Fruit fly (Drosophila melanogaster) whole organism: ENCODE results near the gene Tk.

ENCODE experiments used
- CG8478 ChIP-seq: fragments of >200 bp; optimal IDR thresholded peaks from 2 replicates; lab custom pipeline; 2018; ENCODE audit warnings: inconsistent platforms
- Dll ChIP-seq: fragments of >200 bp; optimal IDR thresholded peaks from 2 replicates; lab custom pipeline; 2017
- EcR ChIP-seq, 2 experiments: fragments of >200 bp; optimal IDR thresholded peaks; 2 replicates each; lab custom pipeline; 2017; ENCODE audit warnings: missing biosample characterization in 2 of 2, missing genetic modification characterization in 2 of 2, missing genetic modification reagents in 2 of 2
- pan ChIP-seq: fragments of >200 bp; optimal IDR thresholded peaks from 2 replicates; lab custom pipeline; 2017
- psq ChIP-seq: fragments of >200 bp; optimal IDR thresholded peaks from 2 replicates; lab custom pipeline; 2017
- usp ChIP-seq: fragments of >200 bp; optimal IDR thresholded peaks from 2 replicates; lab custom pipeline; 2017; ENCODE audit warnings: missing biosample characterization, missing genetic modification characterization, mixed read lengths

Gene Tk

DNA sequence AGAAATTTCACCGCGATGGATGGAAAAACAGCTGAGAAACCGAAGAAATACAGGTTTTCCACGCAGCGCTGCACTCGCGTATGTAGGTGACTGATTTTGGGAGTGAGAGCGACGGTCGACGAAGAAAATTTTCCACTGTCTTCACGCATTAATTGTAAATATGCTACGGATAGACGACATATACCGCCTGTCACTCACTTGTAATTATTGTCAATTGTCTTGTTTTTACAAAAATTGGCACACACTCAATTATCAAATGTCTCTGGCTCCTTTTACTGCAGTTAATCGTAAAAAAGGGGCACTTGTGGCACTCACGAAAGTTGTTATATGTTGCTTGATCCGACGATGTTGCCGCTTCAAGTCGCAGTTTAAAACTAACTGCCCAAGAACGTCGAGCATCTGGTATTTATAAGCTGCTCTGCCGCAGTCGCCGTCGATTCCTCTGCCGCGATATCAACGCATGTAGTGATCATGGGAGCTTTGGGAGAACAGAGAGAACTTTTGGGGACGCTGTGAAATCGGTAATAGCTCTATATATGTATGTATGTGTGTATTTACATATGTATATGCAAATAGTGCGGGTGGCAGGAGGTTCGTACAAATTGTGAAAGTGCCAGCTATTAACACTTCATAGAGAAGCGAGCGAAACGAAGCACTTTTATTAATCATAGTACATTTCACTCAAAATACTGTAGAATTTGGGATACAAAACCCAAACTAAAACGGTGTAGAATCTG lies 12.2 kb downstream of the Tk start, which contains the start of gene mfas:
Gene mfas (minus strand): TSS at position 382 of the 737 bp plus-strand sequence.
- no peak for TF ChIP-seq CG8478
- no peak for TF ChIP-seq EcR (GFP tag; optimal IDR thresholded peaks at IDR 0.05; lab: Kevin White, UChicago)
- TF ChIP-seq Dll (lab: Kevin White, UChicago), result no peak
- TF ChIP-seq pan (lab: Kevin White, UChicago), result no peak
- no peak for TF ChIP-seq psq (lab: Kevin White, UChicago)
- TF ChIP-seq usp (GFP tag; lab: Kevin White, UChicago), result no peak

DNA sequence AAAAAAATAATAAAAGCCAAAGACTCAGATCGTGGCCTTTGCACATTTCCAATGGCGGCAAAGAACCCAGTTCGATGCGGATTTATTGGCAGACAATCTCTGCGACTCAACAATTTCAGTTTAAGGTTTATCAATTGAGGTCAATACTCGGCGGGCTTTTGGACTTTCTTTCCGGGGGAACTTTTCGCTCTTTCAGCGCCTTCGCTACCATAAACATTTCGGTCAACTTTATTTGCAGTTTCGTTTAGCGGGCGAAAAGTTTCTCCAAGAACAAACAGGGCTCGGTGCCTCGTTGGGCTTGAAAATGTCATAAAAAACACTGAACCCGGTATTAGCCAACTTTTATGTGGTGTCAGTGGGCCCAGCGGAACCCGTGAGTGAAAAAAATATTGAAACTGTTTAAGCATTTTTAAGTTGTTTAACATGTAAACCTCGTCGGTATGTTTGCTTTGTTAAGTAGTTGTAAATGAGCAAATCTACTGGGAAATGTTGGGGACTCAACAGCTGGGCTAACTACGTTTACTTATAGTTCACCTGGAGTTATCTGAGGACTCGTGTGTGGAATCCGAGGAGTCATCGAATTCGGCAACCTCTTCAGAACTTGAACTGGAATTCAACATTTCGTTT lies 13.6 kb downstream of the Tk start:
- TF ChIP-seq pan (lab: Kevin White, UChicago) (no peak), Dll (lab: Kevin White, UChicago) (no peak), psq (lab: Kevin White, UChicago) (no peak), CG8478 (no peak), EcR (GFP tag; optimal IDR thresholded peaks at IDR 0.05; lab: Kevin White, UChicago) (no peak), usp (GFP tag; lab: Kevin White, UChicago) (no peak)

DNA sequence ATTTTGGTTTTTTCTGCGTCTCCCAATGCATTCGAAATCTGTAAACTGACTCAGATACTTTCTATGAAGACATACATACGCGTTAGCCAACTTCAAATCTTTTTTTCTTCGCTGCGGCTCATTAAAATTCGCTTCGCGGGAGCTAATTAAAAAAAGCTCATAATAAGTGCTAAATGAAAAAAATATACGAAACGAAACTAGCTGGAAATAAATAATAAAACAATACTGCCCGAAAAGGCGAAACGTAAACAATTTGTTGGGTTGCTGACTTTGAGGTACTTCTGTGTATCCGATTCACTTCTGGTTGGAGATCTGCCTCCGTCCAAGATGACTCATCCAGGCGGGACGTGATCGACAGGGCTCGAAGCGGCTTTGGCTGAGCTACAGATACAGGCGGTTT lies 15.3 kb downstream of the Tk start:
- TF ChIP-seq pan (lab: Kevin White, UChicago) (no peak), EcR (GFP tag; optimal IDR thresholded peaks at IDR 0.05; lab: Kevin White, UChicago) (no peak), psq (lab: Kevin White, UChicago) (no peak), CG8478 (no peak), usp (GFP tag; lab: Kevin White, UChicago) (no peak), Dll (lab: Kevin White, UChicago) (no peak)

DNA sequence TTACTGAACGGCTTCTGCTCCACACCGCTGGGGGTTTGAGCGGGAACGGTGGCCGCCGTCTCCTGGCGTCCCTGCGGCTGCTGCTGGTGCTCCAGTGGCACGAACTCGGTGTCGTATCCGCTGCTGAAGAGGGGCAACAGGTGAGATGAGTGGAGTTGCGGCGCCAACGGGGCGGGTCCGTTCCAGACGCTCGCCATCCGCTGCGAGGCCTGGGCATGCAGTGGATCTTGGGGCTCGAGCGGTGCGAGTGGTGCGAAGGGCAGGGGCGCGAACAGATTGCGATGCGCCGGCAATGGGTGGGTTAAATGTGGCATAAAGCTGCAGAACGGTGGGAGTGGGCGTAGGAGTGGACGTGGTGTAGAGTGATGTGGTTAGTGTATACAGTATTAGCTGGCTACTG lies 16.1 kb downstream of the Tk start:
- TF ChIP-seq pan (lab: Kevin White, UChicago), result no peak
- no peak for TF ChIP-seq usp (GFP tag; lab: Kevin White, UChicago)
- TF ChIP-seq EcR (GFP tag; optimal IDR thresholded peaks at IDR 0.05; lab: Kevin White, UChicago), result no peak
- TF ChIP-seq psq (lab: Kevin White, UChicago), result no peak
- TF ChIP-seq CG8478, result no peak
- TF ChIP-seq Dll (lab: Kevin White, UChicago), result no peak

DNA sequence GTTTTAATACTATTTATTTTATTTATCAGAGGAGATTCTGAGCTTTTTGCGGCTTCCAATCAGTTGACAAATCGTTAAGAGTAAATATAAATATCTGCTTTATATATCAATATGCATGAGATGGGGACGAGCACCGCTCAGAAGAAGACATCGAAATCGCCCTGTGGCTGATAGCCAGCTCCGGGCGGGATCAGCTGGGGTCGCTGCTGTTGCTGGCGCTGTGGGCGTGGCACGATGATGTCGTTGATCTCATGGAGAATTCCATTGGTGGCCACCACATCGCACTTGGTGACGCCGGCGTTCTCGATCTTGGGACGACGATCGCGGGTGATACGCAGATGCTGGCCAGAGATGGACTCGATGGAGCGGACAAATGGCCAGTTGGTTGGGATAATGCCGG lies 20.4 kb downstream of the Tk start:
- no peak for TF ChIP-seq usp (GFP tag; lab: Kevin White, UChicago)
- TF ChIP-seq Dll (lab: Kevin White, UChicago), result no peak
- no peak for TF ChIP-seq psq (lab: Kevin White, UChicago)
- TF ChIP-seq CG8478, result no peak
- no peak for TF ChIP-seq pan (lab: Kevin White, UChicago)
- no peak for TF ChIP-seq EcR (GFP tag; optimal IDR thresholded peaks at IDR 0.05; lab: Kevin White, UChicago)

DNA sequence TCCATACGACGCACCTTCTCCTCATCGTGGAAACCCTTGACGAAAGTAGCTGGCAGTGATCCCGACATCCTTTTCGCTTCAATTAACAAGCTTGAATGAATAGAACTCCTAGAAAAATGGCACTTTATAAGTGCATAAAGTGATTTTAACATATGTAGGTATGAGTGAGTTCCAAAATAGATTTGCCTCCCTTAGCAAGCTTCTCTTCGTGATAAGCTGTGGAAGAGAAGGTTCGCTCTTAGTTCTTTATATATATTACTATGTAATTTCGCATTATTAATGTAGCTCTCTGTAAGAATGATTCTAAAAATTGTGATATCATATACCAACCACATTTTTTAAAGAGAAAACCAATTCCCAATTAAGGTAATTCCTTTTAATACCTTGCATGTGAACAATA lies 20.8 kb downstream of the Tk start, which contains the start of gene CG3397:
Gene CG3397 (minus strand): TSS at position 101 of the 400 bp plus-strand sequence.
- TF ChIP-seq CG8478, result no peak
- TF ChIP-seq pan (lab: Kevin White, UChicago), result no peak
- TF ChIP-seq psq (lab: Kevin White, UChicago), result no peak
- TF ChIP-seq Dll (lab: Kevin White, UChicago), result no peak
- no peak for TF ChIP-seq EcR (GFP tag; optimal IDR thresholded peaks at IDR 0.05; lab: Kevin White, UChicago)
- TF ChIP-seq usp (GFP tag; lab: Kevin White, UChicago), result no peak

DNA sequence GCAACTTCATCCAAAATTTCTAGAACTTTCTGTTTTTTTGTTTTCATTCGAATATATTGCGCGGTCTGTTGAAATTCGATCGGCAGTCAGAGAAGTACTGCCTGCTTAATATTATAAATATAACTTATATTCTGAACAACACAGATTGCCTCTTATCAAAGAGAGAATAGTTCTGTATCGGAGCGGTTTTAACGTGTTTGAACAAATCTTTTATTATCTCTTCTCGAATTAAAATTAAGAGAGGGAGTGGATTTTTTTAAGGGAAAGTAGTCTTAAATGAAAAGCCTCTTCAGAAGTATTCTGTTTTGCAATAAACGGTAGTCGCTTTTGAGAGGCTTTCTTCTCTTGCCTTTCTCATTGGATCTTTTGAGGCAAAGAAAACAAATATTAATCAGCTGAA lies 22.7 kb downstream of the Tk start:
- no peak for TF ChIP-seq CG8478
- no peak for TF ChIP-seq pan (lab: Kevin White, UChicago)
- no peak for TF ChIP-seq psq (lab: Kevin White, UChicago)
- no peak for TF ChIP-seq usp (GFP tag; lab: Kevin White, UChicago)
- no peak for TF ChIP-seq Dll (lab: Kevin White, UChicago)
- no peak for TF ChIP-seq EcR (GFP tag; optimal IDR thresholded peaks at IDR 0.05; lab: Kevin White, UChicago)

DNA sequence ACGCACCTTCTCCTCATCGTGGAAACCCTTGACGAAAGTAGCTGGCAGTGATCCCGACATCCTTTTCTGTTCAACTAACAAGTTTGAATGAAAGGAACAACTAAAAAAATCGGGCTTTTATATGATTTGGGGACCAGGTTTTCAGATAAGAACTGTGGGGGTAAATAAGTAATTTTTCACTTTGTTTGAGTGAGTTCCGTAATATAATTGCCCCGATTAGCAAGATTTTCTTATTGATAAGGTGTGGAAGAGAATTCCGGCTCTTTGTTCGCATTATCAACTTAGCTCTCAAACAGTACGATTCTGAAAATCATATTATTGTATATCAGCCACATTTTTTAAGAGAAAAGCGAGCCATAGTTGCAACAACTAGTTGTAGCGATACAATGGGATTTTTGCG lies 23.3 kb downstream of the Tk start, which contains the start of gene CG12224:
Gene CG12224 (minus strand): TSS at position 101 of the 400 bp plus-strand sequence.
- TF ChIP-seq pan (lab: Kevin White, UChicago) (no peak), psq (lab: Kevin White, UChicago) (no peak), EcR (GFP tag; optimal IDR thresholded peaks at IDR 0.05; lab: Kevin White, UChicago) (no peak), usp (GFP tag; lab: Kevin White, UChicago) (no peak), CG8478 (no peak), Dll (lab: Kevin White, UChicago) (no peak)

DNA sequence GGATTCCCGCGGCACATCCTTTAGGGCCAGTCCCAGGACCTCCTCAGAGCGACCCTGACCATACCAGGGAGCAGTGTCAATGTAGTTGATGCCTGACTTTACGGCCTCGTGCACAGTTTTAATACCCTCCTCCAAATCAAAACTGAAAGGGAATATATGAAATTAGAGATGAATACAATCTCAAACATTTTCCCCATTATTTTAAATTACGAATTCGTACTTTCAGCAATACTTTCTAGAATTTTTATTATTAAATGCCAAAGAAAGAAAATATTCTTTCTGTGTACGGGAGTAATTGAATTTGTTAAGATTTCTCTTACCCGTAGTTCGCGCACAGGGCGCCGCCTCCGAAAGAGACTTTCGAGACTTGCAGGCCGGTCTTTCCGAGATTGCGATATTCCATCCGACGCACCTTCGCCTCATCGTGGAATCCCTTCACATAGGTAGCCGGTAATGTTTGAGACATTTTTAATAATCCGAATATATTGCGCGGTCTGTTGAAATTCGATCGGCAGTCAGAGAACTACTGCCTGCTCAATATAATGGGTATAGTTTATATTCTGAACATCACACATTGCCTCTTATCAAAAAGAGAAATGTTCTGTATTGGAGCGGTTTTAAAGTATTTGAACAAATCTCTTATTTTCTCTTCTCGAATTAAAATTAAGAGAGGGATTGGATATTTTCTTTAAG lies 25.2 kb downstream of the Tk start, which contains the start of gene CG18547:
Gene CG18547 (minus strand): TSS at position 512 of the 693 bp plus-strand sequence.
- TF ChIP-seq psq (lab: Kevin White, UChicago), result no peak
- TF ChIP-seq Dll (lab: Kevin White, UChicago), result no peak
- TF ChIP-seq pan (lab: Kevin White, UChicago), result no peak
- no peak for TF ChIP-seq usp (GFP tag; lab: Kevin White, UChicago)
- no peak for TF ChIP-seq CG8478
- TF ChIP-seq EcR (GFP tag; optimal IDR thresholded peaks at IDR 0.05; lab: Kevin White, UChicago), result no peak

DNA sequence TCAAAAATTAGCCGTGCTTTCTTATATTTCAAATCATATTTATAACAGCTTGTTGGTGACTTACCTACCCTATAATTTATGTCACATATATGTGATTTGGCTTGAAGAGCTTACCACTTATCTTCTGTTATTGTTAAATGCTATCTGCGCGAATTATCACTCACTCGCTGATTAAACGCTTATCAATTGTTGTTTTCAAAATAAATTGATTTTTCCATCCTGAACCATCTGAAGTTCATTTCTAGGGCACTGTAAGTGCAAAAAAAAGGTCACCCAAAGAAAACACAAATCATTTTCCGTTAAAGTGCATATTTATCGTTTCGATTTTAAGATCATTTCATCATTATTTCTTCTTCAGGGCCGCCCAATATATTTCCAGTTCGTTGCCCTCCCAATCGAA lies 27.0 kb downstream of the Tk start:
- TF ChIP-seq Dll (lab: Kevin White, UChicago) (no peak), EcR (GFP tag; optimal IDR thresholded peaks at IDR 0.05; lab: Kevin White, UChicago) (no peak), psq (lab: Kevin White, UChicago) (no peak), usp (GFP tag; lab: Kevin White, UChicago) (no peak), pan (lab: Kevin White, UChicago) (no peak), CG8478 (no peak)

DNA sequence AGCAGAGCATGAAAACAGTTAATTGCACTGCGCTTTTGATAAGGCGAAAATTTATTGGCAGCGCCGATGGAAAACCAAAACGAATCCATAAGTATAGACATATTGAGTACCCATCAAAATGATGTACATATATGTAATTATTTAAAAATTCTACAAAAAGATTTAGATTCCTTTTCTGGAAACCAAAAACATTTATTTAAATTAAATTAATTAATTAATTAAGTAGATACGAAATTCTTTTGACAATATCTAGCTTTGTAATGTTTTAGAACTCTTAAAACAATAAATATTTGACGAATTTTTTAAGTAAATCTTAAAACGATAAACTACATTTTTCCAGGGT lies 28.0 kb downstream of the Tk start:
- TF ChIP-seq pan (lab: Kevin White, UChicago) (peak; percentile 44), psq (lab: Kevin White, UChicago) (no peak)
